Fruit fly (Drosophila melanogaster): ENCODE results near the gene twin.
A peak's percentile ranks its signal among the peaks of the same experiment; 100 is the strongest.

twin gene

dm6 chr3R:24252494-24252893, 30.7 kb upstream of the twin start, which contains the start of gene beta-PheRS (continued):
- TF ChIP-seq zen2 (GFP tag; IDR thresholded peaks at IDR 0.05; ENCODE audit: partially characterized antibody) (peak; percentile 89), zen (tag; optimal IDR thresholded peaks at IDR 0.05) (peak; percentile 68), CG14710 (tag; optimal IDR thresholded peaks at IDR 0.05) (peak; percentile 95), CG30403 (GFP tag; optimal IDR thresholded peaks at IDR 0.05) (peak; percentile 61), gro (GFP tag; optimal IDR thresholded peaks at IDR 0.05) (peak; percentile 56), nerfin-2 (GFP tag; IDR thresholded peaks at IDR 0.05; ENCODE audit: partially characterized antibody) (peak; percentile 81), CG2120 (GFP tag; optimal IDR thresholded peaks at IDR 0.05) (peak; percentile 75), CG4404 (GFP tag; IDR thresholded peaks at IDR 0.05) (no peak), CG34422 (GFP tag; IDR thresholded peaks at IDR 0.05) (peak; percentile 92), Atf3 (GFP tag; optimal IDR thresholded peaks at IDR 0.05) (peak; percentile 2), pnt (GFP tag; optimal IDR thresholded peaks at IDR 0.05) (peak; percentile 37), CG14441 (GFP tag; IDR thresholded peaks at IDR 0.05) (peak; percentile 39; the same call in 1 of the 2 replicates), CG34376 (GFP tag; optimal IDR thresholded peaks at IDR 0.05) (peak; percentile 30), CG17186 (GFP tag; optimal IDR thresholded peaks at IDR 0.05) (peak; percentile 53), CG7928 (GFP tag; optimal IDR thresholded peaks at IDR 0.05) (no peak), CTCF (GFP tag; optimal IDR thresholded peaks at IDR 0.05) (no peak), da (GFP tag; optimal IDR thresholded peaks at IDR 0.05) (no peak), bab2 (GFP tag; optimal IDR thresholded peaks at IDR 0.05) (peak; percentile 44), vvl (GFP tag; IDR thresholded peaks at IDR 0.05) (peak; percentile 88), CG8765 (GFP tag; IDR thresholded peaks at IDR 0.05) (no peak), unc-4 (GFP tag; IDR thresholded peaks at IDR 0.05; ENCODE audit: partially characterized antibody) (peak; percentile 92), CG14014 (GFP tag; IDR thresholded peaks at IDR 0.05) (peak; percentile 75), HLH4C (GFP tag; IDR thresholded peaks at IDR 0.05; ENCODE audit: partially characterized antibody) (peak; percentile 84), Jarid2 (GFP tag; optimal IDR thresholded peaks at IDR 0.05) (no peak), insv (GFP tag; optimal IDR thresholded peaks at IDR 0.05) (peak in 1 of 2 experiments; percentile 42), CG15696 (tag; optimal IDR thresholded peaks at IDR 0.05) (peak; percentile 22), Dbx (GFP tag; IDR thresholded peaks at IDR 0.05) (peak; percentile 88), ind (GFP tag; optimal IDR thresholded peaks at IDR 0.05) (no peak), Mrtf (GFP tag; IDR thresholded peaks at IDR 0.05) (peak; percentile 48; the same call in 1 of the 3 replicates), zfh2 (GFP tag; optimal IDR thresholded peaks at IDR 0.05) (peak; percentile 75), CG7745 (tag; optimal IDR thresholded peaks at IDR 0.05) (no peak), Nf-YC (tag; optimal IDR thresholded peaks at IDR 0.05) (no peak), Xrp1 (GFP tag; IDR thresholded peaks at IDR 0.05) (0 out of 2 replicates have a peak, but pooled peaks have one; percentile 27), CG8924 (tag; optimal IDR thresholded peaks at IDR 0.05) (no peak), CG7963 (GFP tag; IDR thresholded peaks at IDR 0.05; ENCODE audit: partially characterized antibody) (peak; percentile 91), Sry-β (GFP tag; optimal IDR thresholded peaks at IDR 0.05) (peak; percentile 70), sr (GFP tag; IDR thresholded peaks at IDR 0.05) (no peak), H2.0 (GFP tag; IDR thresholded peaks at IDR 0.05) (peak; percentile 55), hbn (GFP tag; IDR thresholded peaks at IDR 0.05; ENCODE audit: partially characterized antibody) (peak; percentile 87), Adf1 (GFP tag; IDR thresholded peaks at IDR 0.05) (peak; percentile 59), CG30020 (tag; optimal IDR thresholded peaks at IDR 0.05) (peak; percentile 92), CG18476 (GFP tag; optimal IDR thresholded peaks at IDR 0.05) (peak; percentile 4), Hr51 (GFP tag; optimal IDR thresholded peaks at IDR 0.05) (peak in 1 of 2 experiments; percentile 42), her (GFP tag; optimal IDR thresholded peaks at IDR 0.05) (peak; percentile 62), CG12299 (tag; optimal IDR thresholded peaks at IDR 0.05) (peak; percentile 20), CG14860 (GFP tag; IDR thresholded peaks at IDR 0.05; ENCODE audit: partially characterized antibody) (peak; percentile 80), CG10321 (GFP tag; IDR thresholded peaks at IDR 0.05) (peak; percentile 19; the same call in 1 of the 2 replicates), slbo (GFP tag; IDR thresholded peaks at IDR 0.05) (peak; percentile 83), CG13123 (GFP tag; optimal IDR thresholded peaks at IDR 0.05) (no peak), ab (GFP tag; optimal IDR thresholded peaks at IDR 0.05) (no peak), sqz (GFP tag; optimal IDR thresholded peaks at IDR 0.05) (no peak)
